Fruit fly (Drosophila melanogaster): ENCODE measurements around the gene Ccp84Ab.

Gene Ccp84Ab

dm6 chr3R:6662613-6663288, 39.9 kb downstream of the Ccp84Ab start (continued):
- TF ChIP-seq Usf (GFP tag; optimal IDR thresholded peaks at IDR 0.05) (no peak), Lpt (GFP tag; optimal IDR thresholded peaks at IDR 0.05) (no peak), Sin3A (optimal IDR thresholded peaks at IDR 0.05) (no peak), CG10267 (tag; optimal IDR thresholded peaks at IDR 0.05) (peak; percentile 4), D19A (tag; optimal IDR thresholded peaks at IDR 0.05) (no peak), NK7.1 (GFP tag; optimal IDR thresholded peaks at IDR 0.05) (no peak), dmrt11E (tag; optimal IDR thresholded peaks at IDR 0.05) (peak; percentile 51), CG16815 (GFP tag; optimal IDR thresholded peaks at IDR 0.05) (no peak), CG9609 (GFP tag; optimal IDR thresholded peaks at IDR 0.05) (no peak), CG5245 (GFP tag; optimal IDR thresholded peaks at IDR 0.05) (no peak), klu (GFP tag; IDR thresholded peaks at IDR 0.05) (no peak), CG7987 (GFP tag; optimal IDR thresholded peaks at IDR 0.05) (no peak), Dad (GFP tag; optimal IDR thresholded peaks at IDR 0.05) (no peak), Vsx1 (GFP tag; optimal IDR thresholded peaks at IDR 0.05) (no peak), sna (GFP tag; IDR thresholded peaks at IDR 0.05; ENCODE audit: partially characterized antibody) (no peak), ttk (GFP tag; IDR thresholded peaks at IDR 0.05) (no peak), Nf-YB (GFP tag; optimal IDR thresholded peaks at IDR 0.05) (no peak), Atf6 (GFP tag; IDR thresholded peaks at IDR 0.05) (no peak), chinmo (GFP tag; IDR thresholded peaks at IDR 0.05; ENCODE audit: partially characterized antibody) (no peak), Nf-YA (GFP tag; IDR thresholded peaks at IDR 0.05) (no peak), HLH54F (GFP tag; optimal IDR thresholded peaks at IDR 0.05) (no peak), CG10979 (tag; optimal IDR thresholded peaks at IDR 0.05) (peak; percentile 38), chif (GFP tag; optimal IDR thresholded peaks at IDR 0.05) (peak in 1 of 2 experiments; percentile 14), CG30403 (GFP tag; optimal IDR thresholded peaks at IDR 0.05) (no peak), salm (tag; optimal IDR thresholded peaks at IDR 0.05) (no peak), CG8924 (tag; optimal IDR thresholded peaks at IDR 0.05) (peak; percentile 13), gro (GFP tag; optimal IDR thresholded peaks at IDR 0.05) (no peak), CG1603 (tag; optimal IDR thresholded peaks at IDR 0.05) (no peak), z (GFP tag; IDR thresholded peaks at IDR 0.05) (no peak), Ets97D (GFP tag; optimal IDR thresholded peaks at IDR 0.05) (no peak), Hr3 (GFP tag; optimal IDR thresholded peaks at IDR 0.05) (no peak), CG18619 (GFP tag; optimal IDR thresholded peaks at IDR 0.05) (no peak), Hmx (GFP tag; optimal IDR thresholded peaks at IDR 0.05) (no peak), CG15696 (tag; optimal IDR thresholded peaks at IDR 0.05) (peak; percentile 82), Dp (GFP tag; optimal IDR thresholded peaks at IDR 0.05) (no peak), Taf1 (GFP tag; IDR thresholded peaks at IDR 0.05) (no peak), CG1792 (GFP tag; optimal IDR thresholded peaks at IDR 0.05) (no peak), ssp (GFP tag; IDR thresholded peaks at IDR 0.05) (no peak), Abd-B (GFP tag; optimal IDR thresholded peaks at IDR 0.05) (no peak), NC2β (GFP tag; optimal IDR thresholded peaks at IDR 0.05) (no peak), lilli (GFP tag; optimal IDR thresholded peaks at IDR 0.05) (no peak), pum (GFP tag; optimal IDR thresholded peaks at IDR 0.05) (no peak), bsh (GFP tag; optimal IDR thresholded peaks at IDR 0.05) (no peak), ham (GFP tag; IDR thresholded peaks at IDR 0.05) (no peak), nom (GFP tag; optimal IDR thresholded peaks at IDR 0.05) (no peak), CG42726 (GFP tag; IDR thresholded peaks at IDR 0.05; ENCODE audit: partially characterized antibody) (no peak), Oaz (GFP tag; IDR thresholded peaks at IDR 0.05) (no peak), zen2 (GFP tag; IDR thresholded peaks at IDR 0.05; ENCODE audit: partially characterized antibody) (no peak), sisA (GFP tag; IDR thresholded peaks at IDR 0.05) (no peak), hb (GFP tag; IDR thresholded peaks at IDR 0.05; ENCODE audit: partially characterized antibody) (no peak), CG14710 (tag; optimal IDR thresholded peaks at IDR 0.05) (peak; percentile 31)

Measured in whole organism, embryonic.